Fruit fly (Drosophila melanogaster) whole organism, embryonic: Measurements from ENCODE around the gene CG32642.

Experiments
- Asciz ChIP-seq: fragments of 200-800 bp; sonication (Bioruptor generic); optimal IDR thresholded peaks from 2 replicates; lab custom pipeline; 2017; ENCODE audit warnings: missing biosample characterization, mild to moderate bottlenecking, missing genetic modification characterization, missing genetic modification reagents
- Atf3 ChIP-seq: fragments of 200-800 bp; sonication (Bioruptor generic); optimal IDR thresholded peaks from 3 replicates; lab custom pipeline; 2016; ENCODE audit warnings: missing biosample characterization, missing genetic modification characterization
- C15 ChIP-seq: fragments of 200-800 bp; sonication (Bioruptor generic); IDR thresholded peaks from 3 replicates; pipeline ENCODE4 v1.3.6; 2022; ENCODE audit warnings: missing biosample characterization, missing genetic modification characterization
- CG10209 ChIP-seq: fragments of 200-800 bp; sonication (Bioruptor generic); optimal IDR thresholded peaks from 3 replicates; lab custom pipeline; 2017; ENCODE audit warnings: missing biosample characterization, mild to moderate bottlenecking, missing genetic modification characterization, missing genetic modification reagents
- CG10267 ChIP-seq: fragments of 200-800 bp; sonication (Bioruptor generic); optimal IDR thresholded peaks from 2 replicates; lab custom pipeline; 2018; ENCODE audit warnings: missing biosample characterization, mild to moderate bottlenecking, missing genetic modification characterization, moderate library complexity
- CG10543 ChIP-seq: fragments of 200-800 bp; sonication (Bioruptor generic); optimal IDR thresholded peaks from 3 replicates; lab custom pipeline; 2017; ENCODE audit warnings: missing biosample characterization, mild to moderate bottlenecking, missing genetic modification characterization, moderate library complexity
- CG11723 ChIP-seq: fragments of 200-800 bp; sonication (Bioruptor generic); optimal IDR thresholded peaks from 2 replicates; lab custom pipeline; 2017; ENCODE audit warnings: missing biosample characterization, mild to moderate bottlenecking, missing genetic modification characterization
- CG1529 ChIP-seq: fragments of 200-800 bp; sonication (Bioruptor generic); optimal IDR thresholded peaks from 3 replicates; lab custom pipeline; 2018; ENCODE audit warnings: missing biosample characterization, missing genetic modification characterization
- CG16813 ChIP-seq: fragments of 200-800 bp; sonication (Bioruptor generic); IDR thresholded peaks from 3 replicates; pipeline ENCODE4 v1.3.6; 2022; ENCODE audit warnings: missing biosample characterization, missing genetic modification characterization; ENCODE audit not compliant: partially characterized antibody
- CG17328 ChIP-seq: fragments of 200-800 bp; sonication (Bioruptor generic); IDR thresholded peaks from 2 replicates; pipeline ENCODE4 v1.3.6; 2022; ENCODE audit warnings: missing biosample characterization, missing genetic modification characterization
- CG18476 ChIP-seq: fragments of 200-800 bp; sonication (Bioruptor generic); optimal IDR thresholded peaks from 2 replicates; lab custom pipeline; 2016; ENCODE audit warnings: missing biosample characterization, mild to moderate bottlenecking, missing genetic modification characterization
- CG2875 ChIP-seq: fragments of 200-800 bp; sonication (Bioruptor generic); optimal IDR thresholded peaks from 2 replicates; lab custom pipeline; 2017; ENCODE audit warnings: missing biosample characterization, mild to moderate bottlenecking, missing genetic modification characterization, missing genetic modification reagents
- CG31441 ChIP-seq: fragments of 200-800 bp; sonication (Bioruptor generic); IDR thresholded peaks from 2 replicates; pipeline ENCODE4 v1.3.6; 2022; ENCODE audit warnings: missing biosample characterization, missing genetic modification characterization
- CG32532 ChIP-seq: fragments of 200-800 bp; sonication (Bioruptor generic); IDR thresholded peaks from 2 replicates; pipeline ENCODE4 v1.3.6; 2022; ENCODE audit warnings: missing biosample characterization, missing genetic modification characterization
- CG32767 ChIP-seq: fragments of 200-800 bp; sonication (Bioruptor generic); IDR thresholded peaks from 2 replicates; pipeline ENCODE4 v1.3.6; 2022; ENCODE audit warnings: missing biosample characterization, missing genetic modification characterization
- CG34376 ChIP-seq: fragments of 200-800 bp; sonication (Bioruptor generic); optimal IDR thresholded peaks from 2 replicates; lab custom pipeline; 2018; ENCODE audit warnings: missing biosample characterization, mild to moderate bottlenecking, missing genetic modification characterization
- CG4424 ChIP-seq: fragments of 200-800 bp; sonication (Bioruptor generic); optimal IDR thresholded peaks from 3 replicates; lab custom pipeline; 2016; ENCODE audit warnings: missing biosample characterization, missing genetic modification characterization
- CG8359 ChIP-seq: fragments of 200-800 bp; sonication (Bioruptor generic); optimal IDR thresholded peaks from 2 replicates; lab custom pipeline; 2017; ENCODE audit warnings: missing biosample characterization, mild to moderate bottlenecking, missing genetic modification characterization, borderline replicate concordance
- CG8478 ChIP-seq: fragments of >200 bp; optimal IDR thresholded peaks from 2 replicates; lab custom pipeline; 2018
- Dfd ChIP-seq, 2 experiments: fragments of >200 bp; optimal IDR thresholded peaks; 2 replicates each; lab custom pipeline; 2017; ENCODE audit warnings: missing biosample characterization in 2 of 2, missing genetic modification characterization in 2 of 2
- E2f1 ChIP-seq: fragments of 200-800 bp; sonication (Bioruptor generic); IDR thresholded peaks from 2 replicates; pipeline ENCODE4 v1.3.6; 2022; ENCODE audit warnings: missing biosample characterization, missing genetic modification characterization
- HLH4C ChIP-seq: fragments of 200-800 bp; sonication (Bioruptor generic); IDR thresholded peaks from 3 replicates; pipeline ENCODE4 v1.3.6; 2022; ENCODE audit warnings: missing biosample characterization, missing genetic modification characterization; ENCODE audit not compliant: partially characterized antibody
- Hmr ChIP-seq: fragments of 200-800 bp; sonication (Bioruptor generic); optimal IDR thresholded peaks from 3 replicates; lab custom pipeline; 2017; ENCODE audit warnings: mild to moderate bottlenecking, missing biosample characterization, missing genetic modification reagents, missing genetic modification characterization
- Lpt ChIP-seq: fragments of >200 bp; optimal IDR thresholded peaks from 2 replicates; lab custom pipeline; 2018; ENCODE audit warnings: missing biosample characterization, missing genetic modification characterization
- Max ChIP-seq: fragments of 200-800 bp; sonication (Bioruptor generic); optimal IDR thresholded peaks from 2 replicates; lab custom pipeline; 2016; ENCODE audit warnings: missing biosample characterization, mild to moderate bottlenecking, missing genetic modification characterization
- NC2β ChIP-seq: fragments of 200-800 bp; sonication (Bioruptor generic); optimal IDR thresholded peaks from 2 replicates; lab custom pipeline; 2016; ENCODE audit warnings: missing biosample characterization, missing genetic modification characterization
- Sox100B ChIP-seq: fragments of 200-800 bp; sonication (Bioruptor generic); optimal IDR thresholded peaks from 3 replicates; lab custom pipeline; 2018; ENCODE audit warnings: missing biosample characterization, mild to moderate bottlenecking, missing genetic modification characterization
- Sry-β ChIP-seq: fragments of 200-800 bp; sonication (Bioruptor generic); optimal IDR thresholded peaks from 2 replicates; lab custom pipeline; 2018; ENCODE audit warnings: missing biosample characterization, mild to moderate bottlenecking, missing genetic modification characterization, moderate library complexity
- Stat92E ChIP-seq, 3 experiments: fragments of >200 bp in 2 of 3; fragments of 200-800 bp in 1 of 3; sonication (Bioruptor generic) in 1 of 3; optimal IDR thresholded peaks; 2 replicates each; lab custom pipeline; 2017 to 2019; ENCODE audit warnings: missing biosample characterization in 3 of 3, missing genetic modification characterization in 3 of 3, mild to moderate bottlenecking in 1 of 3, moderate library complexity in 1 of 3
- YL-1 ChIP-seq: fragments of 200-800 bp; sonication (Bioruptor generic); optimal IDR thresholded peaks from 3 replicates; lab custom pipeline; 2017; ENCODE audit warnings: missing biosample characterization, mild to moderate bottlenecking, missing genetic modification characterization
- bsh ChIP-seq, 2 experiments: fragments of 200-800 bp; sonication (Bioruptor generic); optimal IDR thresholded peaks; 2 replicates each; lab custom pipeline; 2017 to 2018; ENCODE audit warnings: mild to moderate bottlenecking in 2 of 2, missing biosample characterization in 2 of 2, missing genetic modification characterization in 2 of 2, moderate library complexity in 1 of 2
- cg ChIP-seq: fragments of 200-800 bp; sonication (Bioruptor generic); optimal IDR thresholded peaks from 3 replicates; lab custom pipeline; 2019; ENCODE audit warnings: missing biosample characterization, mild to moderate bottlenecking, missing genetic modification characterization, moderate library complexity
- crp ChIP-seq, 2 experiments: fragments of 200-800 bp; sonication (Bioruptor generic); optimal IDR thresholded peaks; 2 replicates in 1 of 2; 3 replicates in 1 of 2; lab custom pipeline; 2017; ENCODE audit warnings: missing biosample characterization in 2 of 2, missing genetic modification characterization in 2 of 2, mild to moderate bottlenecking in 1 of 2, moderate library complexity in 1 of 2
- esg ChIP-seq: fragments of 200-800 bp; sonication (Bioruptor generic); conservative IDR thresholded peaks from 2 replicates; pipeline ENCODE4 v1.3.6; 2022; ENCODE audit warnings: missing biosample characterization, missing genetic modification characterization
- eve ChIP-seq, 2 experiments: fragments of >200 bp; optimal IDR thresholded peaks; 2 replicates each; lab custom pipeline; 2017; ENCODE audit warnings: missing biosample characterization in 2 of 2, missing genetic modification characterization in 2 of 2
- fd96Cb ChIP-seq: fragments of 200-800 bp; sonication (Bioruptor generic); optimal IDR thresholded peaks from 2 replicates; lab custom pipeline; 2018; ENCODE audit warnings: missing biosample characterization, mild to moderate bottlenecking, missing genetic modification characterization, moderate library complexity
- gfzf ChIP-seq: fragments of 200-800 bp; sonication (Bioruptor generic); optimal IDR thresholded peaks from 2 replicates; lab custom pipeline; 2016; ENCODE audit warnings: missing biosample characterization, mild to moderate bottlenecking, missing genetic modification characterization, moderate library complexity
- h ChIP-seq: fragments of >200 bp; optimal IDR thresholded peaks from 2 replicates; lab custom pipeline; 2017
- kah ChIP-seq: fragments of 200-800 bp; sonication (Bioruptor generic); optimal IDR thresholded peaks from 2 replicates; lab custom pipeline; 2018; ENCODE audit warnings: missing biosample characterization, mild to moderate bottlenecking, missing genetic modification characterization
- klu ChIP-seq: fragments of 200-800 bp; sonication (Bioruptor generic); IDR thresholded peaks from 2 replicates; pipeline ENCODE4 v1.3.6; 2022; ENCODE audit warnings: missing biosample characterization, missing genetic modification characterization
- kni ChIP-seq: fragments of 200-800 bp; sonication (Bioruptor generic); optimal IDR thresholded peaks from 3 replicates; lab custom pipeline; 2017; ENCODE audit warnings: mild to moderate bottlenecking, missing biosample characterization, missing genetic modification reagents, missing genetic modification characterization
- lab ChIP-seq: fragments of 200-800 bp; sonication (Bioruptor generic); optimal IDR thresholded peaks from 3 replicates; lab custom pipeline; 2017; ENCODE audit warnings: missing biosample characterization, missing genetic modification characterization, mild to moderate bottlenecking, moderate library complexity, missing genetic modification reagents
- nerfin-1 ChIP-seq: fragments of 200-800 bp; sonication (Bioruptor generic); optimal IDR thresholded peaks from 3 replicates; lab custom pipeline; 2019; ENCODE audit warnings: missing biosample characterization, mild to moderate bottlenecking, missing genetic modification characterization, moderate library complexity
- nom ChIP-seq: fragments of 200-800 bp; sonication (Bioruptor generic); optimal IDR thresholded peaks from 2 replicates; lab custom pipeline; 2017; ENCODE audit warnings: missing biosample characterization, missing genetic modification characterization, mild to moderate bottlenecking, moderate library complexity, missing genetic modification reagents
- pan ChIP-seq, 4 experiments: fragments of >200 bp in 3 of 4; fragments of 200-800 bp in 1 of 4; sonication (Bioruptor generic) in 1 of 4; optimal IDR thresholded peaks in 3 of 4; IDR thresholded peaks in 1 of 4; 2 replicates each; pipeline versions ENCODE4 v1.3.6 to Lab custom; 2017 to 2022; ENCODE audit warnings: missing biosample characterization in 2 of 4, missing genetic modification characterization in 2 of 4, mixed read lengths in 1 of 4
- shn ChIP-seq: fragments of 200-800 bp; sonication (Bioruptor generic); optimal IDR thresholded peaks from 3 replicates; lab custom pipeline; 2016; ENCODE audit warnings: missing biosample characterization, missing genetic modification characterization
- sim ChIP-seq: fragments of 200-800 bp; sonication (Bioruptor generic); IDR thresholded peaks from 2 replicates; pipeline ENCODE4 v1.3.6; 2022; ENCODE audit warnings: missing biosample characterization, missing genetic modification characterization
- ssp ChIP-seq: fragments of 200-800 bp; sonication (Bioruptor generic); IDR thresholded peaks from 2 replicates; pipeline ENCODE4 v1.3.6; 2022; ENCODE audit warnings: missing biosample characterization, missing genetic modification characterization
- wdn ChIP-seq: fragments of 200-800 bp; sonication (Bioruptor generic); IDR thresholded peaks from 2 replicates; pipeline ENCODE4 v1.3.6; 2022; ENCODE audit warnings: missing biosample characterization, missing genetic modification characterization
- wek ChIP-seq: fragments of 200-800 bp; sonication (Bioruptor generic); optimal IDR thresholded peaks from 3 replicates; lab custom pipeline; 2018; ENCODE audit warnings: missing biosample characterization, mild to moderate bottlenecking, missing genetic modification characterization, moderate library complexity

CG32642 gene

dm6 chrX:12947670-12948069 is 11.3 kb upstream of the CG32642 start (continued):
- TF ChIP-seq bsh (GFP tag; optimal IDR thresholded peaks at IDR 0.05; lab: Kevin White, UChicago) = no peak
- TF ChIP-seq Max (GFP tag; lab: Kevin White, UChicago) = no peak
- no peak for TF ChIP-seq nom (GFP tag; lab: Kevin White, UChicago)
- TF ChIP-seq CG34376 (GFP tag; lab: Kevin White, UChicago) = peak; percentile 74
- TF ChIP-seq CG4424 = peak; percentile 24
- no peak for TF ChIP-seq CG18476 (GFP tag; lab: Kevin White, UChicago)
- no peak for TF ChIP-seq eve (GFP tag; optimal IDR thresholded peaks at IDR 0.05; lab: Kevin White, UChicago)
- no peak for TF ChIP-seq cg (GFP tag; lab: Kevin White, UChicago)
- no peak for TF ChIP-seq Stat92E (GFP tag; optimal IDR thresholded peaks at IDR 0.05; lab: Kevin White, UChicago)
- TF ChIP-seq esg (GFP tag; lab: Robert Waterston, UW) = no peak
- no peak for TF ChIP-seq wek (GFP tag; lab: Kevin White, UChicago)
- TF ChIP-seq kni = peak; percentile 26
- no peak for TF ChIP-seq fd96Cb (tag; lab: Kevin White, UChicago)
- no peak for TF ChIP-seq shn (GFP tag; lab: Kevin White, UChicago)
- TF ChIP-seq CG1529 (GFP tag; lab: Kevin White, UChicago) = peak; percentile 9
- TF ChIP-seq CG10209 (GFP tag; lab: Kevin White, UChicago) = peak; percentile 22
- no peak for TF ChIP-seq ssp (GFP tag; lab: Robert Waterston, UW)
- no peak for TF ChIP-seq Dfd (GFP tag; optimal IDR thresholded peaks at IDR 0.05; lab: Kevin White, UChicago)
- TF ChIP-seq CG32532 = no peak
- no peak for TF ChIP-seq HLH4C (GFP tag; lab: Robert Waterston, UW)
- TF ChIP-seq Asciz = peak; percentile 46
- TF ChIP-seq h (lab: Kevin White, UChicago) = no peak
- TF ChIP-seq CG17328 (GFP tag; lab: Robert Waterston, UW) = peak; percentile 50
- no peak for TF ChIP-seq pan (optimal IDR thresholded peaks at IDR 0.05; lab: Kevin White, UChicago)
- TF ChIP-seq pan (GFP tag; optimal IDR thresholded peaks at IDR 0.05 in 1 of 2, IDR thresholded peaks at IDR 0.05 in 1 of 2) = no peak
- peak; percentile 1 for TF ChIP-seq CG2875 (GFP tag; lab: Kevin White, UChicago)
- no peak for TF ChIP-seq Atf3
- no peak for TF ChIP-seq C15 (GFP tag; lab: Robert Waterston, UW)
- TF ChIP-seq crp (GFP tag; optimal IDR thresholded peaks at IDR 0.05; lab: Kevin White, UChicago) = no peak
- peak; percentile 40 for TF ChIP-seq Sox100B (GFP tag; lab: Kevin White, UChicago)
- no peak for TF ChIP-seq wdn (GFP tag; lab: Robert Waterston, UW)
- peak; percentile 58 for TF ChIP-seq lab (GFP tag; lab: Kevin White, UChicago)
- TF ChIP-seq CG10543 = peak; percentile 19
- TF ChIP-seq nerfin-1 = peak; percentile 24
- peak; percentile 51 for TF ChIP-seq Hmr (GFP tag; lab: Kevin White, UChicago)
- TF ChIP-seq CG32767 (GFP tag; lab: Robert Waterston, UW) = no peak
- TF ChIP-seq CG11723 = no peak
- TF ChIP-seq Lpt (GFP tag; lab: Kevin White, UChicago) = no peak
- peak; percentile 18; the same call in 1 of the 2 replicates for TF ChIP-seq CG31441
- no peak for TF ChIP-seq E2f1 (GFP tag; lab: Robert Waterston, UW)
- peak; percentile 3 for TF ChIP-seq CG8359 (GFP tag; lab: Kevin White, UChicago)
- no peak for TF ChIP-seq CG16813 (GFP tag; lab: Robert Waterston, UW)
- TF ChIP-seq NC2β (GFP tag; lab: Kevin White, UChicago) = no peak
- TF ChIP-seq CG10267 (tag; lab: Kevin White, UChicago) = no peak
- TF ChIP-seq sim = no peak
- TF ChIP-seq gfzf = no peak
- TF ChIP-seq YL-1 (GFP tag; lab: Kevin White, UChicago) = peak; percentile 11
- TF ChIP-seq CG8478 = no peak
- no peak for TF ChIP-seq Sry-β (GFP tag; lab: Kevin White, UChicago)
- TF ChIP-seq kah (GFP tag; lab: Kevin White, UChicago) = peak; percentile 5
- no peak for TF ChIP-seq klu
